Worm (Caenorhabditis elegans) whole organism, L3 larva: ENCODE results near the gene Y116A8C.33.

ENCODE experiments used
- lsy-12 ChIP-seq: sonication (generic microtip); optimal IDR thresholded peaks from 2 replicates; lab custom pipeline; 2016; ENCODE audit warnings: mild to moderate bottlenecking, missing genetic modification characterization, missing compliant biosample characterization
- tbx-2 ChIP-seq: sonication (generic microtip); optimal IDR thresholded peaks from 2 replicates; lab custom pipeline; 2016; ENCODE audit warnings: mild to moderate bottlenecking, missing genetic modification characterization, missing compliant biosample characterization
- unc-39 ChIP-seq: sonication (generic microtip); optimal IDR thresholded peaks from 4 replicates; lab custom pipeline; 2017; ENCODE audit warnings: missing biosample characterization, missing genetic modification characterization

DNA sequence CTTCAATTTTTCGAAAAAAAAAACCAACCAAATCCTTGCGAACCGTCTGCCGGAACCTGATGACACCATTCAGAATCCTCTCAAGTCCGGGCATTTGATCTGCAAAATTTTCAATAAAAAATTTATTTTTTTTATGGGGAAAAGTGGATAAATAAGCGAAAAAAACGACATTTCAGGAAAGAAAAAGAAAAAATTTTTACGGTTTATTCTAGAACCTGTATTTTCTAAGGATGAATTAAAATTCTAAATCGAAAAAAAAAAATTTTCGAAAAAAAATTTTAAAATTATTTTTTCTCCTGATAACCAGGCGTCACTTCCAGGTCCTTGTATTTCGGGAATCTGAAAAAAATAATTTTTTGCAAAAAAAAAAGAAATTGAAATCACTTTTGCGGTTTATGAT is 11.8 kb upstream of the Y116A8C.33 start, which contains the start of gene bca-2:
- TF ChIP-seq unc-39 (tag; lab: Kevin White, UChicago) (no peak), tbx-2 (tag; lab: Kevin White, UChicago) (no peak), lsy-12 (no peak)
